Fruit fly (Drosophila melanogaster) S2 (cell line): ENCODE results near the gene CG11162.
A peak's percentile ranks its signal among the peaks of the same experiment; 100 is the strongest.

Experiments
- CG8478 ChIP-seq: fragments of >200 bp; optimal IDR thresholded peaks from 2 replicates; lab custom pipeline; 2018
- CTCF ChIP-seq, 2 experiments: fragments of >200 bp; optimal IDR thresholded peaks; 2 replicates each; lab custom pipeline; 2018

CG11162 gene

dm6 chrX:13641891-13642617 lies 34.6 kb upstream of the CG11162 start:
- TF ChIP-seq CG8478 (lab: Kevin White, UChicago) = no peak
- TF ChIP-seq CTCF (optimal IDR thresholded peaks at IDR 0.05; lab: Kevin White, UChicago) = peak in 1 of 2 experiments; percentile 2

DNA sequence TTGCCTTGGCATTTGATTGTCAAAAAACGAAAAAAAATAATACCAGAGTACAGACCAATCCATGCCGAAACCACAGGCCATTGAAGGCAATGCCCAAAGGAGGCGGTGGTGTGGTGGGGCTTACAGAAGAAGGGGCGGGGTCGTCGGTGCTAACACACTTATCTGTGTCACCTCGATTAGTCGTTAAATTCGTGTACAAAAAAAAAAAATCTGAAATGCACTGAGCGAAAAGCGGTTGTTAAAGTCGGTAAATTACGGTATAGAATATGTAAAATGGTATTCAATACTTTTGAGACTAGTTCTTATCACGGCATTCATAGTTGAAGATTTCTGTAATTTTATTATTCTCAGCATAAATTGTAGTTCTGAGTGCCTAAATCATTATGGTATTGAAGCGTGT lies 32.7 kb upstream of the CG11162 start:
- TF ChIP-seq CG8478 (lab: Kevin White, UChicago) = no peak

DNA sequence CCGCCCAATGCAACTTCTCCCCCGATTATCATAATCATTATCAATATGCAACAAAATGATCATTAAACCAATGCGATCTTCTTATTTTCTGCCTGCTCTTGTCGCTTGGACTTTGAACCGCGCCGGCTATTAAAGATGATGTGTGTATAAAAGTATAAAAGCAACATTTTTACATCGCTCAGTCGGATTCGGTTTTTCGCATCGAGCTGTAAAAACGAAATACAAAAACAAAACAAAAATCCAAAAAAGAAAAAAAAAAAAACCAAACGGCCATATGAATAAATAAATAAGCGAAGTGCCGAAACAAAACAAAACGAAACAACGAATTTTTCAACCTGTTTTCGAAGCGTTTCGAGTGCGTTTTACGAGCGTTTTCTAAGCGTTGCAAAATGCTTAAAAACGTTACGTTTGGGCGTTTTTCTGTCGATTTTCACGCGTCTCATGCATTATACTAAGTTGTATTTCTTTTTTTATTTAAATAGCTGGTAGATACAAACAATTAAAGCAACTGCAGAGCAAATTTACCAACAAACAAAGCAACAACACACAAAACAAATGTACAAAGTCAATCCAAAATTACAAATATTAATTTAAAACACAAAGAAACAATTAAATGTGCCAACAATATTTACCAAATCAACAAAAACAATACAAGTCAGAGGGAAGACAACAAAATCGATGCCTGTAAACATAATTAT lies 31.8 kb upstream of the CG11162 start:
- TF ChIP-seq CTCF (optimal IDR thresholded peaks at IDR 0.05; lab: Kevin White, UChicago) (no peak), CG8478 (lab: Kevin White, UChicago) (no peak)

DNA sequence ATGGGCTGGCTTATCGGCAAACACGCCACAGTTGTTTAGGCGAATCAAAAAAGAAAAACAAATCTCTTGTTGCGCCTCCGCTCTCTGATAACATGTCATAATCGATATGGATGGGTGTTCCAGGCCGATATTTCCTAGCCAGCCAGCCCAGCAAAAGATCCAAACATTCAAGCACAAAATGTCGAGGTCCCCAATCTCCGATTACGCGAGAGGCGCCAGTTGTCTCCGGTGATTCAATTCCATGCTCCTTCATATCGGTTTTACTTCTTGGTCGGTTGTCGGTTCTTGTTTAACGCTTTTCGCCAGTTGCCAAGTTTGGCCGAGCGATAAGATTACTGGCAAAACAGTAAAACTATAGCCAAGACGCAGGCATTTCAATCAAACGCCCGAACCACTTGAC lies 30.5 kb upstream of the CG11162 start:
- TF ChIP-seq CTCF (optimal IDR thresholded peaks at IDR 0.05; lab: Kevin White, UChicago) (no peak), CG8478 (lab: Kevin White, UChicago) (no peak)

DNA sequence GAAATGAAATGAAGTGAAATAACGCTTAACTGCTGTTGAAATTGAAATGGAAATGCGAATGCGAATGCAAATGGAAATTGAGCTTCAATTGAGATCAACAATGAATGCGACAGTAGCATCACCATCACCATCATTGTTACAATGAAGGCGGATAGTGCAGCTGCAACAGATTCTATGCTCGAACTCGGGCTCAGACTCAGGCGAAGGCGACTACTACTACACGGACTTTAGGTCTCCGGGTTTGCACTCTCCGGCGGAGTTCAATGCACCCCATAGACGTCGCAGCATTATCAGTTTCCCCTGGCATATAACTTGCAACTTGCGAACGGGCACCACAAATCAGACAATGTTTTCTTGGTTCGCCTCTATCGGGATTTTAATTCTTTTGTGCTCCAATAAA lies 27.9 kb upstream of the CG11162 start:
- TF ChIP-seq CTCF (optimal IDR thresholded peaks at IDR 0.05; lab: Kevin White, UChicago) = no peak
- TF ChIP-seq CG8478 (lab: Kevin White, UChicago) = no peak

DNA sequence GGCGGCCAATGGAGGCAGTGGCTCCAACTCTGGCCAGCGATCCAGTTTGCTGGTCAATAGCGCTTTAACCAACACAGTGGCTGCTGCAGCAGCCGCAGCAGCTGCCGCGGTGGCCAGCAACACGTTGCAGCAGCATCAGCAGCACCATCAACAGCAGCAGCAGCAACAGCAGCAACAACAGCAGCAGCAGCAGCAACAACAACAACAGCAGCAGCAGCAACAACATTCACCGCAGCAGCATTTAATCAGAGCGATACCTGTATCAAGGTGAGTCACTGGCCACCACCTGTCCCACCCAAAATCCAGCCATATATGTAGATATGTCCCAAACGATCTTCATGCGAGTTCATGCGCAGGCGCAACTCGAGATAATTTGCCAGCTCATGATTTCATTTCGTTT lies 26.9 kb upstream of the CG11162 start:
- TF ChIP-seq CG8478 (lab: Kevin White, UChicago) (no peak), CTCF (optimal IDR thresholded peaks at IDR 0.05; lab: Kevin White, UChicago) (no peak)

- TF ChIP-seq CTCF (optimal IDR thresholded peaks at IDR 0.05; lab: Kevin White, UChicago) (no peak), CG8478 (lab: Kevin White, UChicago) (no peak)
Observed at dm6 chrX:13651170-13651569, 25.5 kb upstream of the CG11162 start.

DNA sequence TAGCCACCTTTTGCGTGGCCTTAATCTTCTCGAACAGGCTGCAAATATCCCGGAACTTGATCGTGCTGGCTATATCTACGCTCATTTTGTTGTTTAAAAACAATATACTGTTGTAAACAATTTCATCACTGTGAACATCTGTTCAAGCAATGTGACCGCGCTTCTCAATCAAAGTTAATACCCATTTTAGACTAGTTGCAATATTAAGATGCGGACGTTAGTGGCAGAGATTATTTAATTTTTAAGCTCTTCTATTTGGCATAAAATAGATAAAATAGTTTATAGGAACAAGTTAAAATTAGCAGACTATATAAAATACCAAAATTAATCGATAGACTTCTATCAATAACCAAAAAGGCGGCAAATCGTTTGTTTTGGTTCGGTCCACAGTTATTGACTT lies 9.0 kb upstream of the CG11162 start, which contains the start of the genes DNAlig4 and CG11164:
TSS of gene DNAlig4 (minus strand) at position 156 of the 400 bp plus-strand sequence.
TSS of gene CG11164 (plus strand) at position 359 of the 400 bp plus-strand sequence.
- no peak for TF ChIP-seq CTCF (optimal IDR thresholded peaks at IDR 0.05; lab: Kevin White, UChicago)
- no peak for TF ChIP-seq CG8478 (lab: Kevin White, UChicago)

DNA sequence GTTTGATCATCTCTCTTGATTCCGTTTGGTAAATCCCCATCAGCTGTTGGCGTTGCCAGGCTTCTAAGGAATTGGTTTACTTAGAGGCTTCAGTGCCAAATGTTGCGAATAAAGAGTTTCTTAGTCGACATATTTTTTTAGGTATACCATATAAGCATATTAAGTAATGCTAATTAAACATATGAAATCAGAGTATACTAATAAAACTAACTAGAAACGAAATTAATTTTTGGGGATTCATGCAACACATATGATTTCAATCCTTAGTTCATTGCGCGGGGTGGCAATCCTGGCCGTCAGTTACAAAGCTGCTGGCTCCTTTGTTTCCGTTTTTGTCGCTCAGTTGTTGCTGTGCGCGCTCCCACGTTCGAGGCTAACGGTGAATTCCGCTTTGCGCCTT lies 7.3 kb upstream of the CG11162 start, which contains the start of gene CG15760:
TSS of gene CG15760 (plus strand) at position 334 of the 400 bp plus-strand sequence.
- TF ChIP-seq CTCF (optimal IDR thresholded peaks at IDR 0.05; lab: Kevin White, UChicago) = no peak
- TF ChIP-seq CG8478 (lab: Kevin White, UChicago) = no peak

dm6 chrX:13670329-13670847 lies 6.3 kb upstream of the CG11162 start:
- TF ChIP-seq CG8478 (lab: Kevin White, UChicago) = no peak
- TF ChIP-seq CTCF (optimal IDR thresholded peaks at IDR 0.05; lab: Kevin White, UChicago) = no peak

dm6 chrX:13677970-13678490 lies 1.3 kb downstream of the CG11162 start:
- no peak for TF ChIP-seq CG8478 (lab: Kevin White, UChicago)
- TF ChIP-seq CTCF (optimal IDR thresholded peaks at IDR 0.05; lab: Kevin White, UChicago) = no peak

DNA sequence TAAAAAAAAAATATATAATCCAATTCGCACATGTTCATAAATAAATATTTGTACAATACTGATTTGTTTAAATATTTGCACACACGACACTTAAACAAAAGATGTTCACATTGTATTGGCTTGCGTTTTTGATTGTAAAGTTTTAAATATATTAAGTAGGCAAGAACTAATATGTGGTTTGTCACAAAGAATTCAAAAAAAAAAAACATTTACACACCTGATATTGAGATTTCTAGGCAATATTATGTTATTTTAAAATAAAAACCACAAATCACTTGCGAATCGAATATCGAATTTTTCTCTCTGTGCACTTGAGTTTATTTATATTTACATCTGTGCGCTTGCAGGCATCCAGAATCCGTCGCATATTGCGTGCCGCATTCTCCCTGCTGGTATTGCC lies 2.9 kb downstream of the CG11162 start:
- TF ChIP-seq CTCF (optimal IDR thresholded peaks at IDR 0.05; lab: Kevin White, UChicago) (no peak), CG8478 (lab: Kevin White, UChicago) (no peak)

- TF ChIP-seq CTCF (optimal IDR thresholded peaks at IDR 0.05; lab: Kevin White, UChicago) = no peak
- no peak for TF ChIP-seq CG8478 (lab: Kevin White, UChicago)
Observed at dm6 chrX:13680262-13680661, 3.6 kb downstream of the CG11162 start, which contains the start of gene CG12177. Gene CG12177, minus strand, starts transcription at chrX:13680500.

DNA sequence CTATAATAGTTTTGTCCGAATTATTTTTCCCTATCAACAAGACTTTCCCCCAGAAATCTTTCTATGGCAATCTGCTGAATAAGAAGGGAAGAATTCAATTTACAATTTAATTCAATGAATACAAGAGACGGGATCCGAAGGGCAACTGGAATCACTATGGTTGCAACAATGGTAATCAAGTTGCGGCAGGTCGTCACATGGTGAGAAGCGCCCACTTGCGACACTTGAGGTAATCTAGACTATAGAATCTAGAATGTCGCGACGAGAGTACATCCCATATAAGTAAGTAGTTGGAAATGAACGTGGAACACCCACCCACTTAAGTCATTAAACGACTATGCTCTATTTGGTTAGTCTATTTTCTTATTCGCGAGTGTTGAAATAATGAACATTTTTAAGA lies 5.2 kb downstream of the CG11162 start:
- no peak for TF ChIP-seq CG8478 (lab: Kevin White, UChicago)
- TF ChIP-seq CTCF (optimal IDR thresholded peaks at IDR 0.05; lab: Kevin White, UChicago) = no peak

dm6 chrX:13682652-13683051 lies 6.0 kb downstream of the CG11162 start, which contains the start of gene CG11158:
Gene CG11158, plus strand, starts transcription at chrX:13682952.
- TF ChIP-seq CTCF (optimal IDR thresholded peaks at IDR 0.05; lab: Kevin White, UChicago) = no peak
- TF ChIP-seq CG8478 (lab: Kevin White, UChicago) = no peak
